Worm (Caenorhabditis elegans): ENCODE data around the gene rps-29.

ce11 chrIII:762508-762907 lies 31.6 kb upstream of the rps-29 start:
- TF ChIP-seq him-1 (tag; optimal IDR thresholded peaks at IDR 0.05) (no peak), dao-5 (tag; optimal IDR thresholded peaks at IDR 0.05) (no peak), W03F9.2 (tag; optimal IDR thresholded peaks at IDR 0.05) (no peak)
